Worm (Caenorhabditis elegans): ENCODE data around the gene lys-4.

Gene lys-4

DNA sequence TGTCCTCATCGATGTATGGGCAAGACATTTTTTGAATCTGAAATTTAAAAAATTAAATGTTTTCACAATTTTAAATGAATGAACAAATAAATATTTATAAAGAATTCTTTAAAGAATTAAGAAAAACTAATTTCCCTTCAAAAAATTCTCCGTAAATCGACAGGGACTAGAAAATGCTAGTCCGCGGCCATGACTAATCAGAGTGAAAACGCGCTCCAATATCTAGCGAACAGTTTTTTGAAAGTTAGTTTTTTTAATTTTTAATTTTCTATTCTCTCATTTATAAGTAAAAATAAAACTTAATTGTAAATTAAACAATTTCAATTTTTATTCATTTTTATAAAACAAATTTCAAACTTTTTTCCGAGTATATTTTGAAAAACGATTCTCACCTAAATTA is 30.2 kb downstream of the lys-4 start (continued):
- TF ChIP-seq Y55F3AM.14 (GFP tag; optimal IDR thresholded peaks at IDR 0.05) (no peak), ceh-82 (tag; optimal IDR thresholded peaks at IDR 0.05) (no peak), alr-1 (tag; optimal IDR thresholded peaks at IDR 0.05) (no peak), nhr-12 (tag; optimal IDR thresholded peaks at IDR 0.05) (no peak), lin-13 (GFP tag; optimal IDR thresholded peaks at IDR 0.05) (peak; percentile 72), unc-39 (tag; optimal IDR thresholded peaks at IDR 0.05) (no peak), ZK546.5 (tag; optimal IDR thresholded peaks at IDR 0.05) (no peak), sma-9 (GFP tag; optimal IDR thresholded peaks at IDR 0.05) (peak; percentile 51), sma-9 (tag; optimal IDR thresholded peaks at IDR 0.05) (no peak), F13H6.1 (tag; optimal IDR thresholded peaks at IDR 0.05) (no peak), aly-2 (tag; optimal IDR thresholded peaks at IDR 0.05) (no peak), elt-1 (tag; optimal IDR thresholded peaks at IDR 0.05) (no peak)

DNA sequence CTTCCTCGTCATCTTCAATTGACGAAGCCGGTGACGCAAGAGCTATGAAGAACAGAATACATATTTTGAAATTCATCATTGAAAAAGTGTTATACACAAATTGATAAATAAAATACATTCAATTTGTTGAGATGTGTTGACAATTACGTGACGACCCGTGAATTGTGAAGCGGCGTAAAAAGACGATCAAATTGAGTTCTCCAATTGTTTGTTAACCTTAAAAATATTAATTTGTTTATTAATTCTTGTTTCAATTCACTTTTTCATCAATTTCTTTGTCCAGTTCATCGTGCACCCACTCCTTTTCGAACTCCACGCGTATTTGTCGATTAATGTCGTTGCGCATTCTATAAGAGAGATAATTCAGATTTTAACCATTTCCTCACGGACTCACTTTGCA is 30.8 kb downstream of the lys-4 start, which contains the start of gene spe-36:
TSS of gene spe-36 (minus strand) at position 101 of the 400 bp plus-strand sequence.
- TF ChIP-seq sma-9 (GFP tag; optimal IDR thresholded peaks at IDR 0.05) (no peak), sma-9 (tag; optimal IDR thresholded peaks at IDR 0.05) (no peak), sma-3 (GFP tag; optimal IDR thresholded peaks at IDR 0.05) (no peak), unc-39 (tag; optimal IDR thresholded peaks at IDR 0.05) (no peak), nhr-25 (tag; optimal IDR thresholded peaks at IDR 0.05) (no peak), nhr-10 (tag; optimal IDR thresholded peaks at IDR 0.05) (no peak), Y55F3AM.14 (GFP tag; optimal IDR thresholded peaks at IDR 0.05) (no peak), lin-11 (tag; optimal IDR thresholded peaks at IDR 0.05) (no peak), ztf-4 (tag; optimal IDR thresholded peaks at IDR 0.05) (no peak), nhr-23 (tag; optimal IDR thresholded peaks at IDR 0.05) (no peak), sem-4 (tag; optimal IDR thresholded peaks at IDR 0.05) (no peak), crh-2 (tag; optimal IDR thresholded peaks at IDR 0.05) (no peak), lin-39 (tag; optimal IDR thresholded peaks at IDR 0.05) (no peak), mab-5 (tag; optimal IDR thresholded peaks at IDR 0.05) (no peak), snpc-4 (tag; optimal IDR thresholded peaks at IDR 0.05) (no peak), nhr-129 (tag; optimal IDR thresholded peaks at IDR 0.05) (no peak), R02D3.7 (tag; optimal IDR thresholded peaks at IDR 0.05) (no peak), egl-27 (tag; optimal IDR thresholded peaks at IDR 0.05) (no peak)

DNA sequence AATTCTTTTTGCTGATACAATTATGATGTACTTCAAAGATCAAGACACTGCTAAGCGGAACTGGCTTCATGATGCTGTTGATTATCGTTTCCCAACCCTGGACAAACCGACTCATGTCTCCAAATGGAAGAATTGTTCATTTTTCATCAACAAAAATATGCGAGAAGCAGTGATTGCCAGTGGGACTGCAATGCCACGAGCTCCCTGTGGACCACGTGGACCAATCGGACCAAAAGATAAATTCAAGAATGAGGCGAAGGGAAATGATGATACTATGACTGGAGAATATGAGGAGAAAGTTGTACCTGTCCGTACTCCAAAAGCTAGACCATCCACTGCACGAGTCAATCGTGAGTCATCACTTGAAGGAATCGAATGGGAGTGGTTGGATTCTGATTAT is 36.5 kb downstream of the lys-4 start:
- TF ChIP-seq ama-1 (optimal IDR thresholded peaks at IDR 0.05) = no peak
- TF ChIP-seq nhr-129 (tag; optimal IDR thresholded peaks at IDR 0.05) = no peak
- TF ChIP-seq F13H6.1 (tag; optimal IDR thresholded peaks at IDR 0.05) = no peak
- TF ChIP-seq zag-1 (tag; optimal IDR thresholded peaks at IDR 0.05) = no peak
- TF ChIP-seq nhr-10 (tag; optimal IDR thresholded peaks at IDR 0.05) = no peak
- TF ChIP-seq nhr-12 (tag; optimal IDR thresholded peaks at IDR 0.05) = no peak
- no peak for TF ChIP-seq unc-62 (GFP tag; optimal IDR thresholded peaks at IDR 0.05)
- TF ChIP-seq mab-5 (tag; optimal IDR thresholded peaks at IDR 0.05) = no peak

DNA sequence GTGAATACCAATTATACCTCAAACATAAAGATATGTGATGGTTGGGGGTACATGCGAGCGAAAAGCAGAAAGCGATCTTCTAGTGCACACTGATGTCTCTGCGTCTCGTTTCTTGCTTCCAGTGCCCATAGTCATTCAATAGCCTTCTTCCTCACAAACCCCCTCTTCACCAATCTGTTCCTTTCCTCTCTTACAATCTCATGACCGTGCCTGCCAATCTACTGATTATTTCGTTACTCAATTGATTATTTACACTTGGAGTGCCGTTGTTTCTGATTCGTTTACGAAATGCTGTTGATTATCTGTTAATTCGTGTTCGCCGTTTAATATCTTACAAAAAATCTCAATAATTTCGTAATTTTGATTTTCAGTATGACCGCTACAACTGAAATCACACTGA is 38.1 kb downstream of the lys-4 start:
- TF ChIP-seq nhr-129 (tag; optimal IDR thresholded peaks at IDR 0.05) (peak; percentile 10), blmp-1 (tag; optimal IDR thresholded peaks at IDR 0.05; ENCODE audit: insufficient read depth) (no peak)

ce11 chrIV:11583906-11584378 is 39.0 kb downstream of the lys-4 start, which contains the start of gene F12F6.1:
TSS of gene F12F6.1 (plus strand) at chrIV:11583956.
- TF ChIP-seq elt-3 (tag; optimal IDR thresholded peaks at IDR 0.05) (no peak), lin-11 (tag; optimal IDR thresholded peaks at IDR 0.05) (peak; percentile 35), nhr-77 (tag; optimal IDR thresholded peaks at IDR 0.05) (no peak), ztf-11 (tag; optimal IDR thresholded peaks at IDR 0.05) (no peak), unc-55 (GFP tag; optimal IDR thresholded peaks at IDR 0.05) (no peak), nhr-129 (tag; optimal IDR thresholded peaks at IDR 0.05) (peak; percentile 19)

Data from whole organism, L2 larva.